Fruit fly (Drosophila melanogaster) whole organism, embryonic: Measurements from ENCODE around the gene CG7164.

ENCODE experiments used
- Abd-B ChIP-seq: fragments of 200-800 bp; sonication (Bioruptor generic); optimal IDR thresholded peaks from 2 replicates; lab custom pipeline; 2018; ENCODE audit warnings: missing biosample characterization, mild to moderate bottlenecking, missing genetic modification characterization, moderate library complexity
- CG10209 ChIP-seq: fragments of 200-800 bp; sonication (Bioruptor generic); optimal IDR thresholded peaks from 3 replicates; lab custom pipeline; 2017; ENCODE audit warnings: missing biosample characterization, mild to moderate bottlenecking, missing genetic modification characterization, missing genetic modification reagents
- CG10366 ChIP-seq: fragments of 200-800 bp; sonication (Bioruptor generic); IDR thresholded peaks from 2 replicates; pipeline ENCODE4 v1.3.6; 2022; ENCODE audit warnings: missing biosample characterization, missing genetic modification characterization
- CG10543 ChIP-seq: fragments of 200-800 bp; sonication (Bioruptor generic); optimal IDR thresholded peaks from 3 replicates; lab custom pipeline; 2017; ENCODE audit warnings: missing biosample characterization, mild to moderate bottlenecking, missing genetic modification characterization, moderate library complexity
- CG11695 ChIP-seq: fragments of 200-800 bp; sonication (Bioruptor generic); IDR thresholded peaks from 3 replicates; pipeline ENCODE4 v1.3.6; 2022; ENCODE audit warnings: missing biosample characterization, missing genetic modification characterization
- CG12071 ChIP-seq: fragments of 200-800 bp; sonication (Bioruptor generic); optimal IDR thresholded peaks from 3 replicates; lab custom pipeline; 2018; ENCODE audit warnings: missing biosample characterization, mild to moderate bottlenecking, missing genetic modification characterization
- CG12299 ChIP-seq: fragments of 200-800 bp; sonication (Bioruptor generic); optimal IDR thresholded peaks from 2 replicates; lab custom pipeline; 2018; ENCODE audit warnings: missing biosample characterization, mild to moderate bottlenecking, missing genetic modification characterization
- CG12391 ChIP-seq: fragments of 200-800 bp; sonication (Bioruptor generic); optimal IDR thresholded peaks from 3 replicates; lab custom pipeline; 2018; ENCODE audit warnings: missing biosample characterization, mild to moderate bottlenecking, missing genetic modification characterization, moderate library complexity
- CG12769 ChIP-seq: fragments of 200-800 bp; sonication (Bioruptor generic); optimal IDR thresholded peaks from 2 replicates; lab custom pipeline; 2019; ENCODE audit warnings: missing biosample characterization, mild to moderate bottlenecking, missing genetic modification characterization, moderate library complexity
- CG14667 ChIP-seq: fragments of 200-800 bp; sonication (Bioruptor generic); IDR thresholded peaks from 2 replicates; pipeline ENCODE4 v1.3.6; 2022; ENCODE audit warnings: missing biosample characterization, missing genetic modification characterization
- CG17568 ChIP-seq: fragments of 200-800 bp; sonication (Bioruptor generic); optimal IDR thresholded peaks from 2 replicates; lab custom pipeline; 2018; ENCODE audit warnings: missing biosample characterization, mild to moderate bottlenecking, missing genetic modification characterization, moderate library complexity
- CG18476 ChIP-seq: fragments of 200-800 bp; sonication (Bioruptor generic); optimal IDR thresholded peaks from 2 replicates; lab custom pipeline; 2016; ENCODE audit warnings: missing biosample characterization, mild to moderate bottlenecking, missing genetic modification characterization
- CG2712 ChIP-seq: fragments of 200-800 bp; optimal IDR thresholded peaks from 3 replicates; lab custom pipeline; 2019; ENCODE audit warnings: missing biosample characterization, mild to moderate bottlenecking, missing genetic modification characterization, moderate library complexity
- CG2875 ChIP-seq: fragments of 200-800 bp; sonication (Bioruptor generic); optimal IDR thresholded peaks from 2 replicates; lab custom pipeline; 2017; ENCODE audit warnings: missing biosample characterization, mild to moderate bottlenecking, missing genetic modification characterization, missing genetic modification reagents
- CG30020 ChIP-seq: fragments of 200-800 bp; optimal IDR thresholded peaks from 2 replicates; lab custom pipeline; 2019; ENCODE audit warnings: missing biosample characterization, mild to moderate bottlenecking, missing genetic modification characterization, moderate library complexity
- CG32767 ChIP-seq: fragments of 200-800 bp; sonication (Bioruptor generic); IDR thresholded peaks from 2 replicates; pipeline ENCODE4 v1.3.6; 2022; ENCODE audit warnings: missing biosample characterization, missing genetic modification characterization
- CG32772 ChIP-seq: fragments of 200-800 bp; sonication (Bioruptor generic); IDR thresholded peaks from 2 replicates; pipeline ENCODE4 v1.3.6; 2022; ENCODE audit warnings: missing biosample characterization, missing genetic modification characterization
- CG3407 ChIP-seq: fragments of 200-800 bp; sonication (Bioruptor generic); optimal IDR thresholded peaks from 2 replicates; lab custom pipeline; 2018; ENCODE audit warnings: missing biosample characterization, mild to moderate bottlenecking, missing genetic modification characterization
- CG4820 ChIP-seq: fragments of 200-800 bp; sonication (Bioruptor generic); optimal IDR thresholded peaks from 3 replicates; lab custom pipeline; 2016; ENCODE audit warnings: missing biosample characterization, missing genetic modification characterization
- CG4854 ChIP-seq: fragments of 200-800 bp; sonication (Bioruptor generic); optimal IDR thresholded peaks from 2 replicates; lab custom pipeline; 2016; ENCODE audit warnings: missing biosample characterization, missing genetic modification characterization, inconsistent platforms
- CG6175 ChIP-seq: fragments of 200-800 bp; sonication (Bioruptor generic); IDR thresholded peaks from 3 replicates; pipeline ENCODE4 v1.3.6; 2022; ENCODE audit warnings: missing biosample characterization, missing genetic modification characterization
- CG6254 ChIP-seq: fragments of 200-800 bp; sonication (Bioruptor generic); optimal IDR thresholded peaks from 3 replicates; lab custom pipeline; 2017; ENCODE audit warnings: mild to moderate bottlenecking, missing biosample characterization, missing genetic modification reagents, missing genetic modification characterization
- CG6272 ChIP-seq: fragments of 200-800 bp; sonication (Bioruptor generic); IDR thresholded peaks from 2 replicates; pipeline ENCODE4 v1.3.6; 2022; ENCODE audit warnings: missing biosample characterization, missing genetic modification characterization
- CG6854 ChIP-seq: fragments of 200-800 bp; sonication (Bioruptor generic); optimal IDR thresholded peaks from 3 replicates; lab custom pipeline; 2017; ENCODE audit warnings: missing biosample characterization, mild to moderate bottlenecking, missing genetic modification characterization
- CHES-1-like ChIP-seq: fragments of 200-800 bp; sonication (Bioruptor generic); optimal IDR thresholded peaks from 2 replicates; lab custom pipeline; 2016; ENCODE audit warnings: missing biosample characterization, missing genetic modification characterization
- CTCF ChIP-seq: fragments of 200-800 bp; sonication (Bioruptor generic); optimal IDR thresholded peaks from 2 replicates; lab custom pipeline; 2017; ENCODE audit warnings: missing biosample characterization, mild to moderate bottlenecking, missing genetic modification characterization, moderate library complexity
- Chrac-16 ChIP-seq: fragments of 200-800 bp; sonication (Bioruptor generic); optimal IDR thresholded peaks from 3 replicates; lab custom pipeline; 2016; ENCODE audit warnings: missing biosample characterization, missing genetic modification characterization
- D19B ChIP-seq: fragments of 200-800 bp; sonication (Bioruptor generic); optimal IDR thresholded peaks from 2 replicates; lab custom pipeline; 2017; ENCODE audit warnings: missing biosample characterization, mild to moderate bottlenecking, missing genetic modification characterization
- Dek ChIP-seq: fragments of 200-800 bp; sonication (Bioruptor generic); optimal IDR thresholded peaks from 3 replicates; lab custom pipeline; 2019; ENCODE audit warnings: missing biosample characterization, mild to moderate bottlenecking, missing genetic modification characterization, moderate library complexity
- E2f1 ChIP-seq: fragments of 200-800 bp; sonication (Bioruptor generic); IDR thresholded peaks from 2 replicates; pipeline ENCODE4 v1.3.6; 2022; ENCODE audit warnings: missing biosample characterization, missing genetic modification characterization
- ERR ChIP-seq: fragments of 200-800 bp; sonication (Bioruptor generic); optimal IDR thresholded peaks from 2 replicates; lab custom pipeline; 2016; ENCODE audit warnings: missing biosample characterization, missing genetic modification characterization
- Rfx ChIP-seq: fragments of 200-800 bp; sonication (Bioruptor generic); IDR thresholded peaks from 2 replicates; pipeline ENCODE4 v1.3.6; 2022; ENCODE audit warnings: missing biosample characterization, missing genetic modification characterization
- Sox100B ChIP-seq: fragments of 200-800 bp; sonication (Bioruptor generic); optimal IDR thresholded peaks from 3 replicates; lab custom pipeline; 2018; ENCODE audit warnings: missing biosample characterization, mild to moderate bottlenecking, missing genetic modification characterization
- Vsx1 ChIP-seq: fragments of 200-800 bp; sonication (Bioruptor generic); optimal IDR thresholded peaks from 2 replicates; lab custom pipeline; 2017; ENCODE audit warnings: missing biosample characterization, mild to moderate bottlenecking, missing genetic modification characterization, missing genetic modification reagents
- ab ChIP-seq: fragments of 200-800 bp; sonication (Bioruptor generic); optimal IDR thresholded peaks from 2 replicates; lab custom pipeline; 2016; ENCODE audit warnings: missing biosample characterization, missing genetic modification characterization
- az2 ChIP-seq: fragments of 200-800 bp; sonication (Bioruptor generic); optimal IDR thresholded peaks from 3 replicates; lab custom pipeline; 2016; ENCODE audit warnings: missing biosample characterization, missing genetic modification characterization
- bcd ChIP-seq: fragments of 200-800 bp; sonication (Bioruptor generic); optimal IDR thresholded peaks from 2 replicates; lab custom pipeline; 2017; ENCODE audit warnings: missing biosample characterization, mild to moderate bottlenecking, missing genetic modification characterization
- ci ChIP-seq: fragments of 200-800 bp; sonication (Bioruptor generic); IDR thresholded peaks from 3 replicates; pipeline ENCODE4 v1.3.6; 2022; ENCODE audit warnings: missing biosample characterization, missing genetic modification characterization
- dpn ChIP-seq, 2 experiments: fragments of 200-800 bp; sonication (Bioruptor generic); optimal IDR thresholded peaks; 3 replicates each; lab custom pipeline; 2016; ENCODE audit warnings: missing biosample characterization in 2 of 2, missing genetic modification characterization in 2 of 2
- fd102C ChIP-seq: fragments of 200-800 bp; sonication (Bioruptor generic); optimal IDR thresholded peaks from 2 replicates; lab custom pipeline; 2018; ENCODE audit warnings: missing biosample characterization, mild to moderate bottlenecking, missing genetic modification characterization, moderate library complexity
- gsb ChIP-seq: fragments of 200-800 bp; sonication (Bioruptor generic); IDR thresholded peaks from 2 replicates; pipeline ENCODE4 v1.3.6; 2022; ENCODE audit warnings: missing biosample characterization, missing genetic modification characterization
- jing ChIP-seq: fragments of 200-800 bp; sonication (Bioruptor generic); optimal IDR thresholded peaks from 2 replicates; lab custom pipeline; 2018; ENCODE audit warnings: missing biosample characterization, mild to moderate bottlenecking, missing genetic modification characterization
- jumu ChIP-seq: fragments of 200-800 bp; sonication (Bioruptor generic); optimal IDR thresholded peaks from 3 replicates; lab custom pipeline; 2016; ENCODE audit warnings: missing biosample characterization, missing genetic modification characterization
- lmd ChIP-seq: fragments of 200-800 bp; sonication (Bioruptor generic); IDR thresholded peaks from 2 replicates; pipeline ENCODE4 v1.3.6; 2022; ENCODE audit warnings: missing biosample characterization, missing genetic modification characterization
- pita ChIP-seq: fragments of 200-800 bp; sonication (Bioruptor generic); optimal IDR thresholded peaks from 2 replicates; lab custom pipeline; 2017; ENCODE audit warnings: missing biosample characterization, mild to moderate bottlenecking, missing genetic modification characterization
- slp2 ChIP-seq: fragments of 200-800 bp; sonication (Bioruptor generic); optimal IDR thresholded peaks from 2 replicates; lab custom pipeline; 2016; ENCODE audit warnings: missing biosample characterization, missing genetic modification characterization
- so ChIP-seq: fragments of 200-800 bp; sonication (Bioruptor generic); IDR thresholded peaks from 3 replicates; pipeline ENCODE4 v1.3.6; 2022; ENCODE audit warnings: missing biosample characterization, missing genetic modification characterization
- stc ChIP-seq: fragments of 200-800 bp; sonication (Bioruptor generic); IDR thresholded peaks from 2 replicates; pipeline ENCODE4 v1.3.6; 2022; ENCODE audit warnings: missing biosample characterization, missing genetic modification characterization
- tna ChIP-seq: fragments of 200-800 bp; sonication (Bioruptor generic); IDR thresholded peaks from 2 replicates; pipeline ENCODE4 v1.3.6; 2022; ENCODE audit warnings: missing biosample characterization, missing genetic modification characterization; ENCODE audit not compliant: partially characterized antibody
- wor ChIP-seq: fragments of 200-800 bp; sonication (Bioruptor generic); IDR thresholded peaks from 2 replicates; pipeline ENCODE4 v1.3.6; 2022; ENCODE audit warnings: missing biosample characterization, missing genetic modification characterization

Gene CG7164

DNA sequence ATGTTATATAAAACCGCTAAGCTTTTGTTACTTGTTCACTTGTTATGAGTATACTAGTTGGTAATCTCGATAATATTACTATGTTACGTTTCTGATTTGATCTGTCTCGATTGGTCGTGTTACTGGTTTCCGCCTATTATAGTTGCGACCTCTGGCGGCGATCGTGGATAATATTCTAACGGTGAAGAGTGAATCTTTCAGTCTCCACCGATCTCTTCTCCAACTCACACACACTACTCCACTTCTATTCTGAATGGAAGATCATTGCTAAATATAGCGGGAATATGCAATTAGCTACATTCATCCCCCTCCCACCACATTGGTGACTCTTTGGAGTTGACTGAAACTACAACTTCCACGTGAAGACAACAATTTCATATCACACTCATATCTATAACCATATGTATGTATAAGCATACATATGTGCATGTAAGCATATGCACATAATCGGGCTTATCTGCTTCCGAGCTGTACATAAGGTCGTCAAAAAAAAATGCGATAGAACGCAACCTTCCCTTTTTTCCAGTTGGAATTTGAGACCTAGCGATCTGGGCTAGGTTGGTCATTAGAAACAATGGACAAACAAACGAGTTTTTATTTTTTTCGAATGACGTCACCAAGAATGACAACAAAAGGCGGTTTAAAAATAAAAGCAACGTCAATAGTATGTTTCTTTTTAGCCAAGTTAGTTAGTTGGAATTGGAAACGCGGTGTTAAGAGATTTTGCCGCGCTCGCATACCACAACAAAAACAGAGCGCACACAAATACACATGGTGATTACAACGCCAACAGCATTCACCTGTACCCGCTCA is 27.8 kb downstream of the CG7164 start (continued):
- TF ChIP-seq Dek (tag; lab: Kevin White, UChicago) (no peak), tna (GFP tag; lab: Robert Waterston, UW) (no peak), ERR (GFP tag; lab: Kevin White, UChicago) (no peak), CG12769 (peak; percentile 13), E2f1 (GFP tag; lab: Robert Waterston, UW) (peak; percentile 40; the same call in 1 of the 2 replicates), stc (peak; percentile 9; the same call in 1 of the 2 replicates), D19B (no peak), so (peak; percentile 21; the same call in 1 of the 3 replicates), az2 (GFP tag; lab: Kevin White, UChicago) (no peak), fd102C (no peak), CG30020 (tag; lab: Kevin White, UChicago) (no peak)

DNA sequence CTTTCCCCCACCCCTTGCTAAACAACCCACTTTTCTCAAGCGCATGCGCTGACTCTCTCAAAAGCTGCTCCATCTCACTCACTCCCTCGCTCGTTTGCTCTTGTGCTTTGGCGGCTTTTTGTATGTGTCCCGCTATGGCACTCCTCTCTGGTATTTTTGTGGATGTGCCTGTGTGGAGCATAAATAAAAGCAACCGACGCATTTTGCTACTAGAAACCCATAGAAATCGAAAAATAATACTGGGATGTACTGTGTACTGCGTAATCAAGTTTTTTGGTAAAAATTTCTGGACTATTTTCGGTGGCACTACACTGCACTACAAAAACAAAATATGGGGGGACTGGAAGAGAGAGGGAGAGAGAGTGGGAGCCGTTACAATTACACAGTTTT is 28.4 kb downstream of the CG7164 start:
- TF ChIP-seq CG32772 (GFP tag; lab: Robert Waterston, UW), result no peak
- TF ChIP-seq CG17568 (GFP tag; lab: Kevin White, UChicago), result peak; percentile 17
- TF ChIP-seq lmd, result no peak
- no peak for TF ChIP-seq CG18476
- TF ChIP-seq CG12391 (tag; lab: Kevin White, UChicago), result no peak
- TF ChIP-seq CG6254 (GFP tag; lab: Kevin White, UChicago), result no peak
- no peak for TF ChIP-seq pita
- TF ChIP-seq dpn (GFP tag; optimal IDR thresholded peaks at IDR 0.05; lab: Kevin White, UChicago), result no peak
- no peak for TF ChIP-seq CG3407
- no peak for TF ChIP-seq gsb (GFP tag; lab: Robert Waterston, UW)
- TF ChIP-seq Abd-B (GFP tag; lab: Kevin White, UChicago), result no peak
- TF ChIP-seq Sox100B (GFP tag; lab: Kevin White, UChicago), result no peak
- TF ChIP-seq D19B, result no peak
- no peak for TF ChIP-seq CG2875 (GFP tag; lab: Kevin White, UChicago)
- no peak for TF ChIP-seq jing
- TF ChIP-seq CG2712, result no peak
- no peak for TF ChIP-seq CG14667 (GFP tag; lab: Robert Waterston, UW)
- no peak for TF ChIP-seq CG10209 (GFP tag; lab: Kevin White, UChicago)
- TF ChIP-seq wor (GFP tag; lab: Robert Waterston, UW), result no peak
- peak; percentile 60; the same call in 1 of the 3 replicates for TF ChIP-seq ci (GFP tag; lab: Robert Waterston, UW)
- no peak for TF ChIP-seq Vsx1
- TF ChIP-seq Rfx (GFP tag; lab: Robert Waterston, UW), result peak; percentile 45; the same call in 1 of the 2 replicates
- TF ChIP-seq CG4854, result no peak
- TF ChIP-seq CG32767 (GFP tag; lab: Robert Waterston, UW), result peak; percentile 79
- no peak for TF ChIP-seq CG12071 (GFP tag; lab: Kevin White, UChicago)
- no peak for TF ChIP-seq CG4820 (GFP tag; lab: Kevin White, UChicago)
- TF ChIP-seq jumu (GFP tag; lab: Kevin White, UChicago), result no peak
- TF ChIP-seq CHES-1-like (GFP tag; lab: Kevin White, UChicago), result no peak
- TF ChIP-seq CTCF (GFP tag; lab: Kevin White, UChicago), result no peak
- no peak for TF ChIP-seq ab (GFP tag; lab: Kevin White, UChicago)
- no peak for TF ChIP-seq CG10366
- TF ChIP-seq CG10543 (GFP tag; lab: Kevin White, UChicago), result peak; percentile 86
- no peak for TF ChIP-seq Chrac-16 (GFP tag; lab: Kevin White, UChicago)
- no peak for TF ChIP-seq CG11695 (GFP tag; lab: Robert Waterston, UW)
- TF ChIP-seq slp2 (GFP tag; lab: Kevin White, UChicago), result no peak
- TF ChIP-seq CG6854 (GFP tag; lab: Kevin White, UChicago), result no peak
- no peak for TF ChIP-seq CG12299 (tag; lab: Kevin White, UChicago)
- no peak for TF ChIP-seq CG6272
- no peak for TF ChIP-seq CG6175
- no peak for TF ChIP-seq bcd (GFP tag; lab: Kevin White, UChicago)
